Fruit fly (Drosophila melanogaster) S2 (cell line): ENCODE measurements around the gene CG43131.

Source experiments
- CG8478 ChIP-seq: fragments of >200 bp; optimal IDR thresholded peaks from 2 replicates; lab custom pipeline; 2018
- CTCF ChIP-seq, 2 experiments: fragments of >200 bp; optimal IDR thresholded peaks; 2 replicates each; lab custom pipeline; 2018

dm6 chr3R:5065656-5066077, 43.3 kb downstream of the CG43131 start:
- TF ChIP-seq CG8478 (lab: Kevin White, UChicago) (no peak), CTCF (optimal IDR thresholded peaks at IDR 0.05; lab: Kevin White, UChicago) (no peak)
